Fruit fly (Drosophila melanogaster) whole organism, adult: ENCODE data around the gene CG17598.

Experiments used
- CG11617 ChIP-seq: fragments of 200-800 bp; sonication (Bioruptor generic); optimal IDR thresholded peaks from 2 replicates; lab custom pipeline; 2017; ENCODE audit warnings: mild to moderate bottlenecking, missing biosample characterization, missing genetic modification reagents, missing genetic modification characterization
- CG33017 ChIP-seq: fragments of 200-800 bp; sonication (Bioruptor generic); optimal IDR thresholded peaks from 2 replicates; lab custom pipeline; 2018; ENCODE audit warnings: missing biosample characterization, mild to moderate bottlenecking, missing genetic modification characterization, moderate library complexity
- CG7045 ChIP-seq: fragments of 200-800 bp; sonication (Bioruptor generic); optimal IDR thresholded peaks from 2 replicates; lab custom pipeline; 2017; ENCODE audit warnings: missing biosample characterization, mild to moderate bottlenecking, missing genetic modification characterization
- CG7101 ChIP-seq: fragments of 200-800 bp; sonication (Bioruptor generic); optimal IDR thresholded peaks from 2 replicates; lab custom pipeline; 2018; ENCODE audit warnings: missing biosample characterization, mild to moderate bottlenecking, missing genetic modification characterization, moderate library complexity
- cnc ChIP-seq, 2 experiments: fragments of >200 bp; optimal IDR thresholded peaks; 2 replicates each; lab custom pipeline; 2017

DNA sequence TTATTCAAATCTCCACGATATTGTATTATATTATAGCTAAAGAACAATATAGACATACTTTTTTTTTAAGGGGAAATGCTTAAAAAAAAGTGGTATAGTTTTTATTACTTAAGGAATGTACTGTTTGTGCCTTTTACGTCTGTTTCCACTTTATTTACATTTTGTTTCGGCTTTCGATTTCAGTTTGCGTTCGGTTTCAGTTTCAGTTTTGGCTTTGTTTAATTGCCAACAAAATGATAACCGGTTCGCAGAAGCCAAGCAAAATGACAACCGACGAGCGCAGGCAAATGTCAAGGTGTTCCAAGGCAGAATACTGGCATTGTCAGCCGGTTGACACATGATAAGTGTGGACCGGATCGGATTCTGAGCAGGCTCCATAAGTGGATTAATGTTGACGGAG is 13.0 kb downstream of the CG17598 start:
- TF ChIP-seq cnc (optimal IDR thresholded peaks at IDR 0.05; lab: Kevin White, UChicago) (no peak), CG33017 (tag; lab: Kevin White, UChicago) (no peak), CG11617 (GFP tag; lab: Kevin White, UChicago) (no peak), CG7101 (tag; lab: Kevin White, UChicago) (no peak), CG7045 (no peak)
